Worm (Caenorhabditis elegans): Measurements from ENCODE around the gene Y62E10A.24.

Y62E10A.24 gene

ce11 chrIV:13374918-13375317 lies 4.4 kb downstream of the Y62E10A.24 start:
- TF ChIP-seq Y79H2A.3 (GFP tag; conservative IDR thresholded peaks at IDR 0.05) = no peak
- no peak for TF ChIP-seq F37B4.10 (GFP tag; IDR thresholded peaks at IDR 0.05)
- no peak for TF ChIP-seq athp-1 (tag; optimal IDR thresholded peaks at IDR 0.05)
- no peak for TF ChIP-seq aptf-2 (GFP tag; conservative IDR thresholded peaks at IDR 0.05)
- no peak for TF ChIP-seq nhr-120 (GFP tag; IDR thresholded peaks at IDR 0.05)
- no peak for TF ChIP-seq fkh-3 (tag; optimal IDR thresholded peaks at IDR 0.05)
- no peak for TF ChIP-seq F10E7.11 (tag; optimal IDR thresholded peaks at IDR 0.05)
- TF ChIP-seq T07F8.4 (tag; optimal IDR thresholded peaks at IDR 0.05) = no peak
- TF ChIP-seq repo-1 (tag; optimal IDR thresholded peaks at IDR 0.05) = no peak
- no peak for TF ChIP-seq let-607 (tag; optimal IDR thresholded peaks at IDR 0.05)
- no peak for TF ChIP-seq lsy-27 (tag; optimal IDR thresholded peaks at IDR 0.05; ENCODE audit: borderline replicate concordance, insufficient read depth)
- TF ChIP-seq egrh-3 (GFP tag; IDR thresholded peaks at IDR 0.05) = no peak
- TF ChIP-seq F55B11.4 (tag; optimal IDR thresholded peaks at IDR 0.05; ENCODE audit: borderline replicate concordance, insufficient read depth) = no peak
- no peak for TF ChIP-seq dox-1 (GFP tag; IDR thresholded peaks at IDR 0.05)
- TF ChIP-seq C17E4.6 (GFP tag; IDR thresholded peaks at IDR 0.05) = no peak
- TF ChIP-seq F23B12.7 (tag; optimal IDR thresholded peaks at IDR 0.05; ENCODE audit: insufficient read depth) = no peak

- no peak for TF ChIP-seq tlf-1 (GFP tag; optimal IDR thresholded peaks at IDR 0.05)
- TF ChIP-seq B0019.2 (GFP tag; conservative IDR thresholded peaks at IDR 0.05) = no peak
- TF ChIP-seq somi-1 (GFP tag; optimal IDR thresholded peaks at IDR 0.05) = no peak
- no peak for TF ChIP-seq ceh-91 (GFP tag; IDR thresholded peaks at IDR 0.05)
- TF ChIP-seq cebp-2 (GFP tag; IDR thresholded peaks at IDR 0.05) = no peak
- TF ChIP-seq xnd-1 (tag; optimal IDR thresholded peaks at IDR 0.05) = no peak
- TF ChIP-seq fkh-3 (tag; optimal IDR thresholded peaks at IDR 0.05) = no peak
- TF ChIP-seq K12H6.12 (tag; optimal IDR thresholded peaks at IDR 0.05) = no peak
- no peak for TF ChIP-seq zim-3 (tag; optimal IDR thresholded peaks at IDR 0.05)
- TF ChIP-seq zfh-2 (GFP tag; conservative IDR thresholded peaks at IDR 0.05) = no peak
- no peak for TF ChIP-seq B0336.3 (GFP tag; IDR thresholded peaks at IDR 0.05)
Measured at ce11 chrIV:13377716-13378115, 7.2 kb downstream of the Y62E10A.24 start, which contains the start of gene mau-8. mau-8 (plus strand) TSS chrIV:13378016.

- TF ChIP-seq ekl-4 (GFP tag; IDR thresholded peaks at IDR 0.05) (no peak), attf-5 (GFP tag; optimal IDR thresholded peaks at IDR 0.05) (no peak), K12H6.12 (tag; optimal IDR thresholded peaks at IDR 0.05) (no peak), tlf-1 (GFP tag; optimal IDR thresholded peaks at IDR 0.05) (no peak), Y56A3A.18 (GFP tag; IDR thresholded peaks at IDR 0.05) (no peak), cebp-2 (GFP tag; IDR thresholded peaks at IDR 0.05) (peak; percentile 82; the same call in 1 of the 2 replicates), mxl-1 (tag; optimal IDR thresholded peaks at IDR 0.05) (no peak), ama-1 (optimal IDR thresholded peaks at IDR 0.05) (no peak), ama-1 (GFP tag; optimal IDR thresholded peaks at IDR 0.05) (no peak)
Measured at ce11 chrIV:13380506-13380905, 10.0 kb downstream of the Y62E10A.24 start.

ce11 chrIV:13381823-13382222 lies 11.3 kb downstream of the Y62E10A.24 start, which contains the start of gene emc-3:
emc-3 (minus strand) TSS chrIV:13381923.
- no peak for TF ChIP-seq attf-5 (GFP tag; optimal IDR thresholded peaks at IDR 0.05)
- TF ChIP-seq hlh-26 (GFP tag; conservative IDR thresholded peaks at IDR 0.05) = no peak
- no peak for TF ChIP-seq ceh-27 (GFP tag; optimal IDR thresholded peaks at IDR 0.05)
- no peak for TF ChIP-seq rec-8 (tag; optimal IDR thresholded peaks at IDR 0.05)
- TF ChIP-seq K11D2.4 (GFP tag; IDR thresholded peaks at IDR 0.05) = no peak
- no peak for TF ChIP-seq unc-130 (GFP tag; optimal IDR thresholded peaks at IDR 0.05)
- TF ChIP-seq Y53G8AR.9 (GFP tag; conservative IDR thresholded peaks at IDR 0.05) = no peak
- TF ChIP-seq ztf-28 (GFP tag; IDR thresholded peaks at IDR 0.05) = no peak
- TF ChIP-seq dox-1 (GFP tag; IDR thresholded peaks at IDR 0.05) = no peak
- no peak for TF ChIP-seq ets-4 (GFP tag; optimal IDR thresholded peaks at IDR 0.05)
- TF ChIP-seq ztf-6 (GFP tag; IDR thresholded peaks at IDR 0.05) = no peak
- TF ChIP-seq hlh-12 (tag; optimal IDR thresholded peaks at IDR 0.05) = no peak
- no peak for TF ChIP-seq tbp1 (GFP tag; optimal IDR thresholded peaks at IDR 0.05)
- no peak for TF ChIP-seq Y95B8A.8 (GFP tag; IDR thresholded peaks at IDR 0.05)
- TF ChIP-seq snpc-1.3 (tag; optimal IDR thresholded peaks at IDR 0.05; ENCODE audit: insufficient read depth) = no peak

Data from whole organism, young adult.